Worm (Caenorhabditis elegans) whole organism, L4/young adult: ENCODE data around the gene F46C5.6.

ENCODE experiments used
- W03F9.2 ChIP-seq: fragments of 150-350 bp; optimal IDR thresholded peaks from 2 replicates; lab custom pipeline; 2014; ENCODE audit warnings: missing biosample characterization, missing genetic modification characterization
- dao-5 ChIP-seq: sonication (generic microtip); optimal IDR thresholded peaks from 2 replicates; lab custom pipeline; 2016; ENCODE audit warnings: missing genotype, missing genetic modification characterization, moderate library complexity, missing compliant biosample characterization
- him-1 ChIP-seq: sonication (generic microtip); optimal IDR thresholded peaks from 2 replicates; lab custom pipeline; 2016; ENCODE audit warnings: missing genotype, missing genetic modification reagents, missing genetic modification characterization, missing compliant biosample characterization

DNA sequence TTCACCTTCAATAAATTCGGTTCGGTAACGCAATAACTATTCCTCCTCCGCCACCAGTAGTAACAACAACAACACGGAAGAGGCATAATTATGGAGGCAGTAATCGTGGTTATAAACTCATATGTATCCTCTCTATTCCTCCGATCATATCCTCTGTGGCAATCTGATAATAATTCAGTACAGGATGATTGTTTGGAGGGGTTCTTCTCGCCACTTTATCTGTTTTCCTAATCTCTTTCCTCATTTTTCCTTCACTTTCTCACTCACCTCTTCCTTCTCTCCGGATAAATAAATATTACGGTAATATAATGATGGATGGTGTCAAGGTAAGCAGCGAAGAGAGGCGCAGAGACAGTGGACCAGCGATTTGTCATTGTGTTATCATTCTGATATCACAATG, 46.2 kb upstream of the F46C5.6 start:
- TF ChIP-seq him-1 (tag; lab: Kevin White, UChicago) (no peak), dao-5 (no peak), W03F9.2 (tag; lab: Kevin White, UChicago) (no peak)
